Fruit fly (Drosophila melanogaster) whole organism, embryonic: ENCODE results near the gene CAH9.
A peak's percentile ranks its signal among the peaks of the same experiment; 100 is the strongest.

Experiments
- Aef1 ChIP-seq: fragments of 200-800 bp; sonication (Bioruptor generic); IDR thresholded peaks from 3 replicates; pipeline ENCODE4 v1.3.6; 2022; ENCODE audit warnings: missing biosample characterization, missing genetic modification characterization
- Atf3 ChIP-seq: fragments of 200-800 bp; sonication (Bioruptor generic); optimal IDR thresholded peaks from 3 replicates; lab custom pipeline; 2016; ENCODE audit warnings: missing biosample characterization, missing genetic modification characterization
- Atf6 ChIP-seq: fragments of 200-800 bp; sonication (Bioruptor generic); IDR thresholded peaks from 2 replicates; pipeline ENCODE4 v1.3.6; 2022; ENCODE audit warnings: missing biosample characterization, missing genetic modification characterization
- B-H2 ChIP-seq: fragments of 200-800 bp; sonication (Bioruptor generic); optimal IDR thresholded peaks from 2 replicates; lab custom pipeline; 2018; ENCODE audit warnings: missing biosample characterization, mild to moderate bottlenecking, missing genetic modification characterization
- CG12744 ChIP-seq: fragments of 200-800 bp; sonication (Bioruptor generic); optimal IDR thresholded peaks from 2 replicates; lab custom pipeline; 2016; ENCODE audit warnings: missing biosample characterization, missing genetic modification characterization
- CG15696 ChIP-seq: fragments of 200-800 bp; sonication (Bioruptor generic); optimal IDR thresholded peaks from 2 replicates; lab custom pipeline; 2019; ENCODE audit warnings: missing biosample characterization, mild to moderate bottlenecking, missing genetic modification characterization, moderate library complexity
- CG17802 ChIP-seq: fragments of 200-800 bp; sonication (Bioruptor generic); optimal IDR thresholded peaks from 2 replicates; lab custom pipeline; 2018; ENCODE audit warnings: missing biosample characterization, mild to moderate bottlenecking, missing genetic modification characterization, moderate library complexity
- CG2199 ChIP-seq: fragments of 200-800 bp; sonication (Bioruptor generic); IDR thresholded peaks from 3 replicates; pipeline ENCODE4 v1.3.6; 2022; ENCODE audit warnings: missing biosample characterization, missing genetic modification characterization
- CG2678 ChIP-seq: fragments of 200-800 bp; sonication (Bioruptor generic); optimal IDR thresholded peaks from 3 replicates; lab custom pipeline; 2019; ENCODE audit warnings: missing biosample characterization, mild to moderate bottlenecking, missing genetic modification characterization, moderate library complexity
- CG3281 ChIP-seq: fragments of 200-800 bp; sonication (Bioruptor generic); optimal IDR thresholded peaks from 3 replicates; lab custom pipeline; 2017; ENCODE audit warnings: missing biosample characterization, mild to moderate bottlenecking, missing genetic modification characterization
- CG4730 ChIP-seq: fragments of 200-800 bp; sonication (Bioruptor generic); IDR thresholded peaks from 2 replicates; pipeline ENCODE4 v1.3.6; 2022; ENCODE audit warnings: missing biosample characterization, missing genetic modification characterization
- CG6813 ChIP-seq: fragments of 200-800 bp; sonication (Bioruptor generic); optimal IDR thresholded peaks from 2 replicates; lab custom pipeline; 2017; ENCODE audit warnings: missing biosample characterization, missing genetic modification characterization, mild to moderate bottlenecking, moderate library complexity, missing genetic modification reagents
- CG6854 ChIP-seq: fragments of 200-800 bp; sonication (Bioruptor generic); optimal IDR thresholded peaks from 3 replicates; lab custom pipeline; 2017; ENCODE audit warnings: missing biosample characterization, mild to moderate bottlenecking, missing genetic modification characterization
- CG7745 ChIP-seq: fragments of 200-800 bp; sonication (Bioruptor generic); optimal IDR thresholded peaks from 2 replicates; lab custom pipeline; 2018; ENCODE audit warnings: missing biosample characterization, mild to moderate bottlenecking, missing genetic modification characterization, moderate library complexity
- CG9797 ChIP-seq: fragments of 200-800 bp; sonication (Bioruptor generic); optimal IDR thresholded peaks from 3 replicates; lab custom pipeline; 2018; ENCODE audit warnings: missing biosample characterization, mild to moderate bottlenecking, missing genetic modification characterization
- D19B ChIP-seq: fragments of 200-800 bp; sonication (Bioruptor generic); optimal IDR thresholded peaks from 2 replicates; lab custom pipeline; 2017; ENCODE audit warnings: missing biosample characterization, mild to moderate bottlenecking, missing genetic modification characterization
- Dfd ChIP-seq, 2 experiments: fragments of >200 bp; optimal IDR thresholded peaks; 2 replicates each; lab custom pipeline; 2017; ENCODE audit warnings: missing biosample characterization in 2 of 2, missing genetic modification characterization in 2 of 2
- Dll ChIP-seq: fragments of 200-800 bp; sonication (Bioruptor generic); IDR thresholded peaks from 4 replicates; pipeline ENCODE4 v1.3.6; 2022; ENCODE audit warnings: missing biosample characterization, missing genetic modification characterization; ENCODE audit not compliant: partially characterized antibody
- Gug ChIP-seq: fragments of 200-800 bp; sonication (Bioruptor generic); IDR thresholded peaks from 4 replicates; pipeline ENCODE4 v1.3.6; 2022; ENCODE audit warnings: missing biosample characterization, missing genetic modification characterization
- HLH4C ChIP-seq: fragments of 200-800 bp; sonication (Bioruptor generic); IDR thresholded peaks from 3 replicates; pipeline ENCODE4 v1.3.6; 2022; ENCODE audit warnings: missing biosample characterization, missing genetic modification characterization; ENCODE audit not compliant: partially characterized antibody
- Lpt ChIP-seq: fragments of >200 bp; optimal IDR thresholded peaks from 2 replicates; lab custom pipeline; 2018; ENCODE audit warnings: missing biosample characterization, missing genetic modification characterization
- Mrtf ChIP-seq: fragments of 200-800 bp; sonication (Bioruptor generic); IDR thresholded peaks from 3 replicates; pipeline ENCODE4 v1.3.6; 2022; ENCODE audit warnings: missing biosample characterization, missing genetic modification characterization
- Opbp ChIP-seq: fragments of 200-800 bp; sonication (Bioruptor generic); IDR thresholded peaks from 3 replicates; pipeline ENCODE4 v1.3.6; 2022; ENCODE audit warnings: missing biosample characterization, missing genetic modification characterization; ENCODE audit not compliant: partially characterized antibody
- Rx ChIP-seq: fragments of 200-800 bp; sonication (Bioruptor generic); IDR thresholded peaks from 2 replicates; pipeline ENCODE4 v1.3.6; 2022; ENCODE audit warnings: missing biosample characterization, missing genetic modification characterization
- Sin3A ChIP-seq: fragments of >200 bp; optimal IDR thresholded peaks from 2 replicates; lab custom pipeline; 2018
- Sox100B ChIP-seq: fragments of 200-800 bp; sonication (Bioruptor generic); optimal IDR thresholded peaks from 3 replicates; lab custom pipeline; 2018; ENCODE audit warnings: missing biosample characterization, mild to moderate bottlenecking, missing genetic modification characterization
- YL-1 ChIP-seq: fragments of 200-800 bp; sonication (Bioruptor generic); optimal IDR thresholded peaks from 3 replicates; lab custom pipeline; 2017; ENCODE audit warnings: missing biosample characterization, mild to moderate bottlenecking, missing genetic modification characterization
- ara ChIP-seq: fragments of 200-800 bp; sonication (Bioruptor generic); IDR thresholded peaks from 2 replicates; pipeline ENCODE4 v1.3.6; 2022; ENCODE audit warnings: missing biosample characterization, missing genetic modification characterization
- bbx ChIP-seq: fragments of 200-800 bp; sonication (Bioruptor generic); IDR thresholded peaks from 2 replicates; pipeline ENCODE4 v1.3.6; 2022; ENCODE audit warnings: missing biosample characterization, missing genetic modification characterization; ENCODE audit not compliant: partially characterized antibody
- bigmax ChIP-seq: fragments of 200-800 bp; sonication (Bioruptor generic); optimal IDR thresholded peaks from 2 replicates; lab custom pipeline; 2018; ENCODE audit warnings: missing biosample characterization, mild to moderate bottlenecking, missing genetic modification characterization
- br ChIP-seq: fragments of >200 bp; optimal IDR thresholded peaks from 2 replicates; lab custom pipeline; 2017
- cas ChIP-seq: fragments of 200-800 bp; sonication (Bioruptor generic); IDR thresholded peaks from 2 replicates; pipeline ENCODE4 v1.3.6; 2022; ENCODE audit warnings: missing biosample characterization, missing genetic modification characterization
- crp ChIP-seq, 2 experiments: fragments of 200-800 bp; sonication (Bioruptor generic); optimal IDR thresholded peaks; 2 replicates in 1 of 2; 3 replicates in 1 of 2; lab custom pipeline; 2017; ENCODE audit warnings: missing biosample characterization in 2 of 2, missing genetic modification characterization in 2 of 2, mild to moderate bottlenecking in 1 of 2, moderate library complexity in 1 of 2
- cwo ChIP-seq: fragments of 200-800 bp; sonication (Bioruptor generic); optimal IDR thresholded peaks from 3 replicates; lab custom pipeline; 2017; ENCODE audit warnings: missing biosample characterization, missing genetic modification characterization, mild to moderate bottlenecking, moderate library complexity, missing genetic modification reagents
- da ChIP-seq: fragments of 200-800 bp; sonication (Bioruptor generic); optimal IDR thresholded peaks from 2 replicates; lab custom pipeline; 2016; ENCODE audit warnings: missing biosample characterization, missing genetic modification characterization
- dati ChIP-seq: fragments of 200-800 bp; sonication (Bioruptor generic); IDR thresholded peaks from 2 replicates; pipeline ENCODE4 v1.3.6; 2022; ENCODE audit warnings: missing biosample characterization, missing genetic modification characterization
- dysf ChIP-seq: fragments of 200-800 bp; sonication (Bioruptor generic); IDR thresholded peaks from 3 replicates; pipeline ENCODE4 v1.3.6; 2022; ENCODE audit warnings: missing biosample characterization, missing genetic modification characterization
- fd96Cb ChIP-seq: fragments of 200-800 bp; sonication (Bioruptor generic); optimal IDR thresholded peaks from 2 replicates; lab custom pipeline; 2018; ENCODE audit warnings: missing biosample characterization, mild to moderate bottlenecking, missing genetic modification characterization, moderate library complexity
- ftz-f1 ChIP-seq: fragments of 200-800 bp; sonication (Bioruptor generic); optimal IDR thresholded peaks from 2 replicates; lab custom pipeline; 2016; ENCODE audit warnings: missing biosample characterization, missing genetic modification characterization
- gt ChIP-seq: fragments of 200-800 bp; sonication (Bioruptor generic); IDR thresholded peaks from 2 replicates; pipeline ENCODE4 v1.3.6; 2022; ENCODE audit warnings: missing biosample characterization, missing genetic modification characterization
- ken ChIP-seq: fragments of 200-800 bp; sonication (Bioruptor generic); IDR thresholded peaks from 3 replicates; pipeline ENCODE4 v1.3.6; 2022; ENCODE audit warnings: missing biosample characterization, missing genetic modification characterization
- prd ChIP-seq, 3 experiments: fragments of >200 bp in 2 of 3; fragments of 200-800 bp in 1 of 3; sonication (Bioruptor generic) in 1 of 3; optimal IDR thresholded peaks in 2 of 3; IDR thresholded peaks in 1 of 3; 2 replicates in 2 of 3; 3 replicates in 1 of 3; pipeline versions ENCODE4 v1.3.6 to Lab custom; 2017 to 2022; ENCODE audit warnings: missing biosample characterization in 1 of 3, missing genetic modification characterization in 1 of 3
- ranshi ChIP-seq: fragments of 200-800 bp; sonication (Bioruptor generic); IDR thresholded peaks from 2 replicates; pipeline ENCODE4 v1.3.6; 2022; ENCODE audit warnings: missing biosample characterization, missing genetic modification characterization
- shn ChIP-seq: fragments of 200-800 bp; sonication (Bioruptor generic); optimal IDR thresholded peaks from 3 replicates; lab custom pipeline; 2016; ENCODE audit warnings: missing biosample characterization, missing genetic modification characterization
- sug ChIP-seq: fragments of 200-800 bp; optimal IDR thresholded peaks from 2 replicates; lab custom pipeline; 2019; ENCODE audit warnings: missing biosample characterization, mild to moderate bottlenecking, missing genetic modification characterization, moderate library complexity
- tap ChIP-seq: fragments of 200-800 bp; optimal IDR thresholded peaks from 3 replicates; lab custom pipeline; 2019; ENCODE audit warnings: missing biosample characterization, mild to moderate bottlenecking, missing genetic modification characterization, moderate library complexity
- toy ChIP-seq: fragments of 200-800 bp; sonication (Bioruptor generic); IDR thresholded peaks from 2 replicates; pipeline ENCODE4 v1.3.6; 2022; ENCODE audit warnings: missing biosample characterization, missing genetic modification characterization
- ttk ChIP-seq: fragments of 200-800 bp; sonication (Bioruptor generic); IDR thresholded peaks from 2 replicates; pipeline ENCODE4 v2.1.2; 2022; ENCODE audit warnings: missing biosample characterization, missing genetic modification characterization
- unc-4 ChIP-seq: fragments of 200-800 bp; sonication (Bioruptor generic); IDR thresholded peaks from 2 replicates; pipeline ENCODE4 v1.3.6; 2022; ENCODE audit warnings: missing biosample characterization, missing genetic modification characterization; ENCODE audit not compliant: partially characterized antibody
- vvl ChIP-seq: fragments of 200-800 bp; sonication (Bioruptor generic); IDR thresholded peaks from 2 replicates; pipeline ENCODE4 v1.3.6; 2022; ENCODE audit warnings: missing biosample characterization, missing genetic modification characterization

CAH9 gene

DNA sequence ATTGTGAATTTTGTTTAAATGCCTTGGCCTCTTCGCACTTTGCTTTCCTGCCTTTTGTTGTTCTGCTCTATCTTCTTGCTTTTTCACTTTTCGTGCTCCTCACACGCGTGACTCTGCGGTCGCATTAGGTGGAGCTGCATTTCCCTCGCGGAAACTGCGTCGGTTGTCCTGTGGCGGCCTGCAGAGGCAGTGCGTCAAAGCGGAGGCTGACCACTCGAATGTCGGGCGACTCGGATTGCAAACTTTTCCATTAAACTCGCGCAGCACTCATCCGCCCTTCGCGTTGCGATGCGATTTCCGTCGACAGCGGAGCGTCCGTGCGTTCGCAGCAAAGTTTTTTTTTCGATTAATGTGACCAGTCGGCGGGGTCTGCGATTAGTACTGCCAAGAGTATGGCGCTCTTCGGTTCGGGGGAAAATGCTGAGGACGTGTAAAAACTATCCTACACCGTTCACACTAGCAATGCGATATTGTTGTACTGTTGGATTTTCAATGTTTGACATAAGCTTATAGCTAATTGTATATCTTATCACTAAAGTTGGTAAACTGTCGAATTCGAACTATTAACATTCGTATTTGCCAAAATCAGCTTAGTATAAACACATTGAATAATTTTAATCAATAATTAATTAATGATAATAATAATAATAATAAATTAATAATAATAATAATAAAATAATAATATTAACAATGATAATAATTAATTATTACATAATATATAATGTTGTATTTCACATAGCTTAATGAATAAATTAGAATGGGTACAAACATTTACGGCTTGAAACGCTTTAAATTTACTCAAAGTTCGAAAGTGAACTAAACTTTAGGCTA is 44.9 kb upstream of the CAH9 start, which contains the start of gene CG6051 (continued):
- TF ChIP-seq ranshi (GFP tag; lab: Robert Waterston, UW) (no peak), toy (GFP tag; lab: Robert Waterston, UW) (no peak), cwo (GFP tag; lab: Kevin White, UChicago) (peak; percentile 46), vvl (GFP tag; lab: Robert Waterston, UW) (no peak), Aef1 (no peak), Dfd (GFP tag; optimal IDR thresholded peaks at IDR 0.05; lab: Kevin White, UChicago) (peak in 1 of 2 experiments; percentile 3), tap (tag; lab: Kevin White, UChicago) (peak; percentile 44), da (GFP tag; lab: Kevin White, UChicago) (peak; percentile 51), shn (GFP tag; lab: Kevin White, UChicago) (no peak), Dll (GFP tag; lab: Robert Waterston, UW) (no peak), CG6813 (GFP tag; lab: Kevin White, UChicago) (peak; percentile 4), Sin3A (lab: Kevin White, UChicago) (no peak), Gug (GFP tag; lab: Robert Waterston, UW) (peak; percentile 58; the same call in 1 of the 4 replicates), CG4730 (GFP tag; lab: Robert Waterston, UW) (no peak), fd96Cb (tag; lab: Kevin White, UChicago) (peak; percentile 60), Rx (GFP tag; lab: Robert Waterston, UW) (no peak), YL-1 (GFP tag; lab: Kevin White, UChicago) (peak; percentile 52), HLH4C (GFP tag; lab: Robert Waterston, UW) (no peak), Lpt (no peak), D19B (GFP tag; lab: Kevin White, UChicago) (peak; percentile 16), CG3281 (peak; percentile 57), Atf6 (no peak), gt (GFP tag; lab: Robert Waterston, UW) (no peak), ara (GFP tag; lab: Robert Waterston, UW) (no peak), bigmax (GFP tag; lab: Kevin White, UChicago) (no peak), dati (GFP tag; lab: Robert Waterston, UW) (no peak), sug (tag; lab: Kevin White, UChicago) (peak; percentile 46), Sox100B (GFP tag; lab: Kevin White, UChicago) (peak; percentile 13), CG17802 (tag; lab: Kevin White, UChicago) (peak; percentile 91), ftz-f1 (GFP tag; lab: Kevin White, UChicago) (peak; percentile 41), Mrtf (GFP tag; lab: Robert Waterston, UW) (no peak), prd (optimal IDR thresholded peaks at IDR 0.05; lab: Kevin White, UChicago) (no peak), prd (GFP tag; IDR thresholded peaks at IDR 0.05; lab: Robert Waterston, UW) (no peak), ken (GFP tag; lab: Robert Waterston, UW) (no peak), dysf (GFP tag; lab: Robert Waterston, UW) (no peak), CG7745 (tag; lab: Kevin White, UChicago) (no peak), crp (GFP tag; optimal IDR thresholded peaks at IDR 0.05; lab: Kevin White, UChicago) (no peak), CG15696 (tag; lab: Kevin White, UChicago) (peak; percentile 21), CG6854 (GFP tag; lab: Kevin White, UChicago) (peak; percentile 6), B-H2 (GFP tag; lab: Kevin White, UChicago) (peak; percentile 49), ttk (GFP tag; lab: Robert Waterston, UW) (no peak), Opbp (GFP tag; lab: Robert Waterston, UW) (no peak), CG12744 (GFP tag; lab: Kevin White, UChicago) (no peak), Atf3 (GFP tag; lab: Kevin White, UChicago) (peak; percentile 25), bbx (GFP tag; lab: Robert Waterston, UW) (no peak), CG2678 (tag; lab: Kevin White, UChicago) (peak; percentile 75), CG2199 (GFP tag; lab: Robert Waterston, UW) (no peak), unc-4 (no peak), br (no peak), cas (GFP tag; lab: Robert Waterston, UW) (no peak), CG9797 (GFP tag; lab: Kevin White, UChicago) (peak; percentile 70)
